Fruit fly (Drosophila melanogaster) Kc167 (cell line): Measurements from ENCODE around the gene Polr3G.

Experiments used
- Myc ChIP-seq: fragments of >200 bp; optimal IDR thresholded peaks from 2 replicates; lab custom pipeline; 2017; ENCODE audit warnings: missing external identifiers
- Sin3A ChIP-seq: fragments of >200 bp; optimal IDR thresholded peaks from 2 replicates; lab custom pipeline; 2018; ENCODE audit warnings: missing external identifiers
- h ChIP-seq: fragments of >200 bp; optimal IDR thresholded peaks from 3 replicates; lab custom pipeline; 2018; ENCODE audit warnings: missing external identifiers
- insv ChIP-seq: fragments of >200 bp; optimal IDR thresholded peaks from 3 replicates; lab custom pipeline; 2018; ENCODE audit warnings: missing external identifiers
- psq ChIP-seq: fragments of >200 bp; optimal IDR thresholded peaks from 2 replicates; lab custom pipeline; 2017; ENCODE audit warnings: missing external identifiers
- ttk ChIP-seq: sonication (Bioruptor generic); optimal IDR thresholded peaks from 2 replicates; lab custom pipeline; 2017; ENCODE audit warnings: missing external identifiers

- TF ChIP-seq h (lab: Kevin White, UChicago) = no peak
- TF ChIP-seq psq (lab: Kevin White, UChicago) = no peak
- no peak for TF ChIP-seq Myc (lab: Kevin White, UChicago)
- TF ChIP-seq ttk (lab: Kevin White, UChicago) = no peak
- no peak for TF ChIP-seq Sin3A (lab: Kevin White, UChicago)
- no peak for TF ChIP-seq insv
These were observed 14.8 kb downstream of the Polr3G start for dm6 chr3L:17412146-17412545.
